Fruit fly (Drosophila melanogaster): ENCODE results near the gene Prps.

The Prps gene

DNA sequence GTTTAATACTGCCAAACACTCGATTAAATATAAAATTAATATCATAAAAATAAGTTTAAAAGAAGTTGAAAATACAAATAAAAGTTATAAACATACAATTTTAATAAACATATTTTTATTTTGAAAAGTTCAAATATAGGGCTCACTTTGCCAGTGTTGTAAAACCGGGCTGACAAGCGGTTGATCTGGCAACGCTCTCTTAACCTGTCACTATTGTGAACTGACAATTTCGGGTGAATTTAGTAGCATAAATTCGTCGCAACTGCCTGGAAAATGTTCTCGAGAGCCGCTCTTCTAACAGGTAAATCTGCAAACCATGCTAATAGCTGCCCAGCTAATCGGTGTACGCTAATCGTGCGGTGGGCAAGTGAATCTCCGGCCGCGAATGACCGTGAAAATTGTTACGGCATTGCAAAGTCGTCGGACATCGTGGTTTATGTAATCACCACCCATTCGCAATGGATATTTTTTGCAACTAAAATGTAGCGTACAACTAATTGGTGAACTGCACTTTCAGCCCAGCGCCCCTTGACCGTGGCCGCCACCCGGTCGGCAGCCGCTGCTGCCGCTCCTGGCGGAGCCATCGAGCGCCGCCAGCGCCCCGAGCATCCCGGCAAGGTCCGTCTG is 33.4 kb upstream of the Prps start, which contains the start of gene ATPsynB:
TSS of gene ATPsynB (plus strand) at position 205 of the 627 bp plus-strand sequence.
- TF ChIP-seq Mnt (GFP tag; optimal IDR thresholded peaks at IDR 0.05) (peak; percentile 38), toe (GFP tag; optimal IDR thresholded peaks at IDR 0.05) (no peak), CG11617 (GFP tag; optimal IDR thresholded peaks at IDR 0.05) (peak; percentile 21), CG12768 (GFP tag; optimal IDR thresholded peaks at IDR 0.05) (peak; percentile 25), bab1 (GFP tag; optimal IDR thresholded peaks at IDR 0.05) (peak; percentile 5), tj (GFP tag; optimal IDR thresholded peaks at IDR 0.05) (no peak), CG14711 (tag; optimal IDR thresholded peaks at IDR 0.05) (peak; percentile 14), cic (GFP tag; optimal IDR thresholded peaks at IDR 0.05) (peak; percentile 36), Crg-1 (GFP tag; optimal IDR thresholded peaks at IDR 0.05) (peak; percentile 72), kay (GFP tag; ENCODE audit: borderline replicate concordance) (no peak), pad (GFP tag; optimal IDR thresholded peaks at IDR 0.05) (peak; percentile 57), CG1620 (GFP tag; optimal IDR thresholded peaks at IDR 0.05) (peak; percentile 72), Clk (GFP tag; optimal IDR thresholded peaks at IDR 0.05) (no peak), CG33017 (tag; optimal IDR thresholded peaks at IDR 0.05) (no peak), CG7101 (tag; optimal IDR thresholded peaks at IDR 0.05) (peak; percentile 61)

- peak; percentile 21 for TF ChIP-seq bab1 (GFP tag; optimal IDR thresholded peaks at IDR 0.05)
- TF ChIP-seq ovo (GFP tag; optimal IDR thresholded peaks at IDR 0.05), result no peak
- TF ChIP-seq cnc (optimal IDR thresholded peaks at IDR 0.05), result no peak
- TF ChIP-seq CG7101 (tag; optimal IDR thresholded peaks at IDR 0.05), result peak; percentile 9
- TF ChIP-seq CG11617 (GFP tag; optimal IDR thresholded peaks at IDR 0.05), result no peak
Measured at dm6 chr3L:9726707-9727106, 30.2 kb upstream of the Prps start, which contains the start of gene Naa60. Gene Naa60 (plus strand): TSS chr3L:9726895.

DNA sequence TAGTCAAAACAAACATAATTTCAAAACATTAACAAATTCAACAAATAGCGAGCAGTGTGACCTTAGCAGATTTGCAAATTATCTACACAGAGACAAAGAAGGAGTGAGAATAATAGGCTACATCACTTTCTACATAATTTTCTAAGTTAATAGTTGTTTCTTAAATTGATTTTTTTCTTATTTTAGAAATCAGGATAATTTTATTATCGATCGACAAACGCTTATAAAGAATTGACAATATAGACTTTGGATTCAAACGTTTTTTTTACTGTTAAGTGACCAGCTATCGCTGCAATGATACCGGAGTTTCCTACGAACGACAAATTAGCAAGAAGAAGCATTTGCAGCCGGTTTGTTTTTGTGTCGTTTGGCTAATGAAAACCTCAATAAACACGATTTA is 26.6 kb upstream of the Prps start, which contains the start of the genes nbs and defl:
TSS of gene nbs (minus strand) at position 87 of the 400 bp plus-strand sequence.
TSS of gene defl (plus strand) at position 316 of the 400 bp plus-strand sequence.
- TF ChIP-seq kay (GFP tag; ENCODE audit: borderline replicate concordance) (no peak), cnc (optimal IDR thresholded peaks at IDR 0.05) (no peak), Mnt (GFP tag; optimal IDR thresholded peaks at IDR 0.05) (peak; percentile 55), cic (GFP tag; optimal IDR thresholded peaks at IDR 0.05) (no peak), bab1 (GFP tag; optimal IDR thresholded peaks at IDR 0.05) (peak; percentile 57), toe (GFP tag; optimal IDR thresholded peaks at IDR 0.05) (no peak), pad (GFP tag; optimal IDR thresholded peaks at IDR 0.05) (peak; percentile 43), Hr96 (GFP tag; optimal IDR thresholded peaks at IDR 0.05) (no peak), CG7045 (GFP tag; optimal IDR thresholded peaks at IDR 0.05) (peak; percentile 48), tj (GFP tag; optimal IDR thresholded peaks at IDR 0.05) (peak; percentile 22), Clk (GFP tag; optimal IDR thresholded peaks at IDR 0.05) (peak; percentile 11), CG11617 (GFP tag; optimal IDR thresholded peaks at IDR 0.05) (peak; percentile 77), CG5204 (GFP tag; optimal IDR thresholded peaks at IDR 0.05) (no peak), Crg-1 (GFP tag; optimal IDR thresholded peaks at IDR 0.05) (peak; percentile 63), CG12768 (GFP tag; optimal IDR thresholded peaks at IDR 0.05) (peak; percentile 65), CG7101 (tag; optimal IDR thresholded peaks at IDR 0.05) (peak; percentile 67), ovo (GFP tag; optimal IDR thresholded peaks at IDR 0.05) (peak; percentile 61), CG1620 (GFP tag; optimal IDR thresholded peaks at IDR 0.05) (peak; percentile 81), CG33017 (tag; optimal IDR thresholded peaks at IDR 0.05) (peak; percentile 45), CG14711 (tag; optimal IDR thresholded peaks at IDR 0.05) (peak; percentile 40)

DNA sequence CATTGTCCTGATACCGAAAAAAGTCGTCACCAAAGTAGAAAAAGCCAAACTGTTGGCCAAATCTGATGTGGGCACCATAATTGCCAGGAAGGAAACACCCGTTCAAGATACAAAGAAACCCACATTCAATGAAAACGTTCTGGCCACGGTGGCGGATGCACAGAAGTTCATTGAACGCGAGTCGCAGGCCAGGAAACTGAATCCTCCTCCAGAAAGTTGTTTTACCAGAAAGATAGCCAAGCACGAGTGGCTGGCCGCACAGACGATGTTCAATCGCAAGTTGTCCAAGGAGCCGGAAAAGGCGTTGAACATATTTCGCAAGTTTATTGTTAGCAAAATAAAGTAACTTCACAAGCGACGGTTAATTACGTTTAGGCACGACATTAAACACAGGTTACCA is 23.6 kb upstream of the Prps start:
- TF ChIP-seq Crg-1 (GFP tag; optimal IDR thresholded peaks at IDR 0.05), result no peak
- TF ChIP-seq tj (GFP tag; optimal IDR thresholded peaks at IDR 0.05), result no peak
- no peak for TF ChIP-seq CG14711 (tag; optimal IDR thresholded peaks at IDR 0.05)
- no peak for TF ChIP-seq bab1 (GFP tag; optimal IDR thresholded peaks at IDR 0.05)
- no peak for TF ChIP-seq Mnt (GFP tag; optimal IDR thresholded peaks at IDR 0.05)
- no peak for TF ChIP-seq pad (GFP tag; optimal IDR thresholded peaks at IDR 0.05)
- TF ChIP-seq CG5204 (GFP tag; optimal IDR thresholded peaks at IDR 0.05), result no peak
- no peak for TF ChIP-seq Hr96 (GFP tag; optimal IDR thresholded peaks at IDR 0.05)
- no peak for TF ChIP-seq ovo (GFP tag; optimal IDR thresholded peaks at IDR 0.05)
- TF ChIP-seq CG33017 (tag; optimal IDR thresholded peaks at IDR 0.05), result no peak
- no peak for TF ChIP-seq toe (GFP tag; optimal IDR thresholded peaks at IDR 0.05)
- no peak for TF ChIP-seq Clk (GFP tag; optimal IDR thresholded peaks at IDR 0.05)
- no peak for TF ChIP-seq cnc (optimal IDR thresholded peaks at IDR 0.05)
- no peak for TF ChIP-seq kay (GFP tag; ENCODE audit: borderline replicate concordance)
- no peak for TF ChIP-seq CG7045 (GFP tag; optimal IDR thresholded peaks at IDR 0.05)
- TF ChIP-seq CG12768 (GFP tag; optimal IDR thresholded peaks at IDR 0.05), result no peak
- TF ChIP-seq CG7101 (tag; optimal IDR thresholded peaks at IDR 0.05), result no peak
- TF ChIP-seq CG11617 (GFP tag; optimal IDR thresholded peaks at IDR 0.05), result no peak
- no peak for TF ChIP-seq cic (GFP tag; optimal IDR thresholded peaks at IDR 0.05)
- TF ChIP-seq CG1620 (GFP tag; optimal IDR thresholded peaks at IDR 0.05), result no peak

DNA sequence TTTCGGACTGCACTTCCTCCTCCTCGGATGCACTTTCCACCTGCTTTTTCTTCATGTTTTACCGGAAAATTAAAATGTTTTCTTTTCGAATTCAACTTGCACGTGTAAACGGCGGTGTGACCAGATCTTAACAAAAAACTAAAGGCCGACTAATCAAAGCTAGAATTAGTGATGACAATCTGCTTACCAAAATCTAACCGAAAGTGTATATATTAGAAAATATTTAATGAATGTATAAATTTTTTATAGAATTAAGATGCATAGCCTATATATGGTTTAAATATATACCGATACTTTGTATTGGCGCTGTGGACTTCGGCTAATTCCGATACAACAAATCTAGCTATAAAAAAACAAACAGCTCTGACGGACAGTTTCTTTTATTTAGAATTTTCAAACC is 22.4 kb upstream of the Prps start, which contains the start of the genes CG18178 and CG14174:
TSS of gene CG18178 (minus strand) at position 216 of the 400 bp plus-strand sequence.
TSS of gene CG14174 (plus strand) at position 400 of the 400 bp plus-strand sequence.
- peak; percentile 75 for TF ChIP-seq CG14711 (tag; optimal IDR thresholded peaks at IDR 0.05)
- TF ChIP-seq cic (GFP tag; optimal IDR thresholded peaks at IDR 0.05), result no peak
- TF ChIP-seq bab1 (GFP tag; optimal IDR thresholded peaks at IDR 0.05), result peak; percentile 63
- peak; percentile 74 for TF ChIP-seq CG11617 (GFP tag; optimal IDR thresholded peaks at IDR 0.05)
- TF ChIP-seq Mnt (GFP tag; optimal IDR thresholded peaks at IDR 0.05), result peak; percentile 96
- peak; percentile 68 for TF ChIP-seq CG12768 (GFP tag; optimal IDR thresholded peaks at IDR 0.05)
- TF ChIP-seq tj (GFP tag; optimal IDR thresholded peaks at IDR 0.05), result peak; percentile 60
- peak; percentile 2 for TF ChIP-seq Crg-1 (GFP tag; optimal IDR thresholded peaks at IDR 0.05)
- peak; percentile 56 for TF ChIP-seq CG7045 (GFP tag; optimal IDR thresholded peaks at IDR 0.05)
- TF ChIP-seq pad (GFP tag; optimal IDR thresholded peaks at IDR 0.05), result peak; percentile 44
- TF ChIP-seq cnc (optimal IDR thresholded peaks at IDR 0.05), result no peak
- TF ChIP-seq ovo (GFP tag; optimal IDR thresholded peaks at IDR 0.05), result peak; percentile 33
- peak; percentile 74 for TF ChIP-seq CG7101 (tag; optimal IDR thresholded peaks at IDR 0.05)
- no peak for TF ChIP-seq kay (GFP tag; ENCODE audit: borderline replicate concordance)
- no peak for TF ChIP-seq Hr96 (GFP tag; optimal IDR thresholded peaks at IDR 0.05)
- TF ChIP-seq CG33017 (tag; optimal IDR thresholded peaks at IDR 0.05), result peak; percentile 58
- no peak for TF ChIP-seq CG1620 (GFP tag; optimal IDR thresholded peaks at IDR 0.05)
- TF ChIP-seq CG5204 (GFP tag; optimal IDR thresholded peaks at IDR 0.05), result no peak
- no peak for TF ChIP-seq Clk (GFP tag; optimal IDR thresholded peaks at IDR 0.05)
- peak; percentile 28 for TF ChIP-seq toe (GFP tag; optimal IDR thresholded peaks at IDR 0.05)

Data from whole organism, adult.